Fruit fly (Drosophila melanogaster) whole organism, wandering third instar larva: ENCODE data around the gene HtrA2.
A peak's percentile ranks its signal among the peaks of the same experiment; 100 is the strongest.

Experiments
- Abd-B ChIP-seq: fragments of >200 bp; optimal IDR thresholded peaks from 2 replicates; lab custom pipeline; 2017; ENCODE audit warnings: missing biosample characterization, missing genetic modification characterization
- CG32264 ChIP-seq: fragments of 200-800 bp; sonication (Bioruptor generic); optimal IDR thresholded peaks from 2 replicates; lab custom pipeline; 2016; ENCODE audit warnings: missing biosample characterization, missing genetic modification characterization
- CG9705 ChIP-seq: fragments of 200-800 bp; sonication (Bioruptor generic); optimal IDR thresholded peaks from 2 replicates; lab custom pipeline; 2018; ENCODE audit warnings: missing biosample characterization, mild to moderate bottlenecking, missing genetic modification characterization
- CrebA ChIP-seq: fragments of 200-800 bp; sonication (Bioruptor generic); optimal IDR thresholded peaks from 2 replicates; lab custom pipeline; 2016; ENCODE audit warnings: missing biosample characterization, mild to moderate bottlenecking, missing genetic modification characterization, borderline replicate concordance
- Dfd ChIP-seq: fragments of >200 bp; optimal IDR thresholded peaks from 2 replicates; lab custom pipeline; 2017; ENCODE audit warnings: missing biosample characterization, missing genetic modification characterization
- Dif ChIP-seq: fragments of 200-275, 200-300 bp; sonication (Bioruptor generic); optimal IDR thresholded peaks from 2 replicates; lab custom pipeline; 2018; ENCODE audit warnings: missing biosample characterization, missing genetic modification characterization; ENCODE audit not compliant: partially characterized antibody
- GATAd ChIP-seq: sonication (Bioruptor generic); optimal IDR thresholded peaks from 2 replicates; lab custom pipeline; 2016; ENCODE audit warnings: missing biosample characterization, missing genetic modification characterization
- HLH106 ChIP-seq: fragments of 200-800 bp; optimal IDR thresholded peaks from 3 replicates; lab custom pipeline; 2019; ENCODE audit warnings: missing biosample characterization, mild to moderate bottlenecking, missing genetic modification characterization, moderate library complexity
- Hnf4 ChIP-seq: fragments of 200-800 bp; sonication (Bioruptor generic); optimal IDR thresholded peaks from 2 replicates; lab custom pipeline; 2016; ENCODE audit warnings: missing biosample characterization, mild to moderate bottlenecking, missing genetic modification characterization
- Hr78 ChIP-seq: fragments of >200 bp; optimal IDR thresholded peaks from 2 replicates; lab custom pipeline; 2017; ENCODE audit warnings: missing biosample characterization, missing genetic modification characterization
- Hr83 ChIP-seq: fragments of 200-300 bp; sonication (Bioruptor generic); optimal IDR thresholded peaks from 2 replicates; lab custom pipeline; 2016; ENCODE audit warnings: missing biosample characterization, mild to moderate bottlenecking, missing genetic modification characterization, moderate library complexity; ENCODE audit not compliant: poor library complexity, severe bottlenecking
- Jra ChIP-seq: sonication (Bioruptor generic); optimal IDR thresholded peaks from 2 replicates; lab custom pipeline; 2016; ENCODE audit warnings: missing biosample characterization, missing genetic modification characterization
- Mio ChIP-seq: sonication (Bioruptor generic); optimal IDR thresholded peaks from 2 replicates; lab custom pipeline; 2016; ENCODE audit warnings: missing biosample characterization, missing genetic modification characterization
- Myc ChIP-seq: fragments of >200 bp; optimal IDR thresholded peaks from 2 replicates; lab custom pipeline; 2017
- N ChIP-seq: fragments of >200 bp; optimal IDR thresholded peaks from 2 replicates; lab custom pipeline; 2018; ENCODE audit warnings: missing biosample characterization, missing external identifiers, missing genetic modification characterization
- OdsH ChIP-seq: fragments of 200-800 bp; sonication (Bioruptor generic); optimal IDR thresholded peaks from 2 replicates; lab custom pipeline; 2016; ENCODE audit warnings: missing biosample characterization, mild to moderate bottlenecking, missing genetic modification characterization
- Rel ChIP-seq, 2 experiments: fragments of 200-800 bp; sonication (Bioruptor generic) in 1 of 2; optimal IDR thresholded peaks; 2 replicates in 1 of 2; 3 replicates in 1 of 2; lab custom pipeline; 2016 to 2019; ENCODE audit warnings: mild to moderate bottlenecking in 2 of 2, missing biosample characterization in 2 of 2, missing genetic modification characterization in 2 of 2, moderate library complexity in 1 of 2
- Sp1 ChIP-seq: fragments of 200-800 bp; sonication (Bioruptor generic); optimal IDR thresholded peaks from 3 replicates; lab custom pipeline; 2019; ENCODE audit warnings: missing biosample characterization, mild to moderate bottlenecking, missing genetic modification characterization, moderate library complexity
- Vsx2 ChIP-seq: fragments of 200-300, 225-300 bp; sonication (Bioruptor generic); optimal IDR thresholded peaks from 2 replicates; lab custom pipeline; 2018; ENCODE audit warnings: missing biosample characterization, missing genetic modification characterization; ENCODE audit not compliant: partially characterized antibody
- br ChIP-seq: fragments of 200-800 bp; sonication (Bioruptor generic); optimal IDR thresholded peaks from 2 replicates; lab custom pipeline; 2016; ENCODE audit warnings: missing biosample characterization, missing genetic modification characterization
- brk ChIP-seq: fragments of 200-800 bp; sonication (Bioruptor generic); optimal IDR thresholded peaks from 2 replicates; lab custom pipeline; 2016; ENCODE audit warnings: missing biosample characterization, mild to moderate bottlenecking, missing genetic modification characterization
- dl ChIP-seq, 2 experiments: fragments of 175-275, 200-275 bp in 1 of 2; fragments of 200-275 bp in 1 of 2; sonication (Bioruptor generic); optimal IDR thresholded peaks; lab custom pipeline; 2018; ENCODE audit warnings: mild to moderate bottlenecking in 2 of 2, missing biosample characterization in 2 of 2, missing genetic modification characterization in 2 of 2, moderate library complexity in 2 of 2; ENCODE audit not compliant: partially characterized antibody in 2 of 2, insufficient read depth in 1 of 2
- dmrt93B ChIP-seq: fragments of 200-800 bp; sonication (Bioruptor generic); optimal IDR thresholded peaks from 2 replicates; lab custom pipeline; 2018; ENCODE audit warnings: missing biosample characterization, mild to moderate bottlenecking, missing genetic modification characterization
- dsf ChIP-seq: sonication (Bioruptor generic); optimal IDR thresholded peaks from 2 replicates; lab custom pipeline; 2016; ENCODE audit warnings: missing biosample characterization, missing genetic modification characterization, borderline replicate concordance
- ey ChIP-seq: fragments of 200-800 bp; sonication (Bioruptor generic); optimal IDR thresholded peaks from 2 replicates; lab custom pipeline; 2016; ENCODE audit warnings: missing biosample characterization, missing genetic modification characterization
- foxo ChIP-seq, 2 experiments: fragments of 200-800 bp; sonication (Bioruptor generic); optimal IDR thresholded peaks; 2 replicates in 1 of 2; 3 replicates in 1 of 2; lab custom pipeline; 2016 to 2017; ENCODE audit warnings: missing biosample characterization in 2 of 2, missing genetic modification characterization in 2 of 2
- fru ChIP-seq: fragments of 200-800 bp; sonication (Bioruptor generic); optimal IDR thresholded peaks from 3 replicates; lab custom pipeline; 2016; ENCODE audit warnings: missing biosample characterization, mild to moderate bottlenecking, missing genetic modification characterization
- h ChIP-seq: fragments of 200-800 bp; sonication (Bioruptor generic); optimal IDR thresholded peaks from 3 replicates; lab custom pipeline; 2016; ENCODE audit warnings: missing biosample characterization, mild to moderate bottlenecking, missing genetic modification characterization
- jim ChIP-seq: fragments of 175-275, 200-325 bp; sonication (Bioruptor generic); optimal IDR thresholded peaks from 2 replicates; lab custom pipeline; 2016; ENCODE audit warnings: missing biosample characterization, mild to moderate bottlenecking, missing genetic modification characterization
- pan ChIP-seq: fragments of >200 bp; optimal IDR thresholded peaks from 2 replicates; lab custom pipeline; 2017
- psq ChIP-seq: fragments of 200-800 bp; sonication (Bioruptor generic); optimal IDR thresholded peaks from 3 replicates; lab custom pipeline; 2017; ENCODE audit warnings: missing biosample characterization, mild to moderate bottlenecking, missing genetic modification characterization, moderate library complexity
- rgr ChIP-seq: fragments of 200-800 bp; sonication (Bioruptor generic); optimal IDR thresholded peaks from 3 replicates; lab custom pipeline; 2016; ENCODE audit warnings: missing biosample characterization, mild to moderate bottlenecking, missing genetic modification characterization
- sage ChIP-seq: fragments of 200-800 bp; sonication (Bioruptor generic); optimal IDR thresholded peaks from 2 replicates; lab custom pipeline; 2016; ENCODE audit warnings: missing biosample characterization, mild to moderate bottlenecking, missing genetic modification characterization
- sv ChIP-seq: fragments of 200-800 bp; sonication (Bioruptor generic); optimal IDR thresholded peaks from 3 replicates; lab custom pipeline; 2016; ENCODE audit warnings: missing biosample characterization, missing genetic modification characterization
- tai ChIP-seq: sonication (Bioruptor generic); optimal IDR thresholded peaks from 2 replicates; lab custom pipeline; 2016; ENCODE audit warnings: missing biosample characterization, missing genetic modification characterization
- usp ChIP-seq: fragments of >200 bp; optimal IDR thresholded peaks from 2 replicates; lab custom pipeline; 2017; ENCODE audit warnings: missing biosample characterization, missing genetic modification characterization
- woc ChIP-seq: sonication (Bioruptor generic); optimal IDR thresholded peaks from 2 replicates; lab custom pipeline; 2016; ENCODE audit warnings: missing biosample characterization, mild to moderate bottlenecking, missing genetic modification characterization

Gene HtrA2

DNA sequence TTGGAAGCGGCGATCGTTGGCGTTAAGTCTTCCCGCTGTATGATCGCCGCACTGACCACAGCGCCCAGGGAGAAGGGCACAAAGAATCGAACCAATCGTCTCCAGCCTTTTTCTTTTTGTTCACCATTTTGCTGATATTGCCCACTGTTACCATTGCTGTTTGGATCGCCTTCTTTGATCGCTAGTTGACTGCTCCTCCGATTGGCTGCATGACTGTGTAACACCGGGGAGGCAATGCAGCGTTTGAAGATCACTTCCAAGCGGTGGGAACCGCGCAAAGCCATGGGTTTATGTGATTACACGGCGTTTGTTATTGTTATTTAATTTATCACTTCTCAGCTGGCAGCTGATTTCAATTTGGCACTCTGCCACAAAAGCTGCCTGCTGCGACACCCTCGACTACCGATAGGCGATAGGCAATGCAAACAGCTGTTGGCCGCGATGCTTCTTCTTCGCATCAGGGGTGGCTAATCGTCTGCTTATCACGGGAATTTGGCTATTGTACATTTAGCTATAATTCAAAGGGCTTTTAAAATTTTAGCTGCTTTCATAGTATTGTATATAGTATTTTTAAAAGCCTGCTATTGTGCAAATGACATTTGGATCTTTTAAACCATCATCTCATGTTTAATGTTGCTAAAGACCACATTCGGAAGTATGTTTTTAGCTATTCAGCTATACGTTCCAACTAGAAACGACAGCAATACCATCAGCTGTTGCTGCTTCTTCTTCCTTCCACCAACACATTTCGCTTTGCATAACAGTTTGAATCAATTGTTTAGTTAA, at the start of gene HtrA2, which contains the start of gene mRpL11:
Gene HtrA2 (minus strand): TSS at position 590 of the 786 bp plus-strand sequence.
Gene mRpL11 (plus strand): TSS at position 716 of the 786 bp plus-strand sequence.
- TF ChIP-seq Mio (GFP tag; lab: Kevin White, UChicago) (no peak), ey (GFP tag; lab: Kevin White, UChicago) (peak; percentile 58), foxo (GFP tag; optimal IDR thresholded peaks at IDR 0.05; lab: Kevin White, UChicago) (peak in 1 of 2 experiments; percentile 41), woc (GFP tag; lab: Kevin White, UChicago) (peak; percentile 95), jim (no peak), dmrt93B (no peak), N (GFP tag; lab: Kevin White, UChicago) (no peak), dsf (no peak), sv (peak; percentile 41), HLH106 (tag; lab: Kevin White, UChicago) (no peak), dl (GFP tag; optimal IDR thresholded peaks at IDR 0.05; lab: Kevin White, UChicago; ENCODE audit: insufficient read depth in 1 of 2, partially characterized antibody in 2 of 2) (peak in 1 of 2 experiments; percentile 16), sage (GFP tag; lab: Kevin White, UChicago) (no peak), OdsH (no peak), h (GFP tag; lab: Kevin White, UChicago) (peak; percentile 63), Dif (GFP tag; lab: Kevin White, UChicago) (peak; percentile 83), Myc (peak; percentile 100), CG9705 (GFP tag; lab: Kevin White, UChicago) (peak; percentile 37), fru (GFP tag; lab: Kevin White, UChicago) (peak; percentile 32), usp (GFP tag; lab: Kevin White, UChicago) (no peak), Vsx2 (GFP tag; lab: Kevin White, UChicago) (peak; percentile 54), Hnf4 (GFP tag; lab: Kevin White, UChicago) (peak; percentile 55), Hr78 (no peak), Abd-B (no peak), rgr (no peak), CG32264 (GFP tag; lab: Kevin White, UChicago) (no peak), Dfd (GFP tag; lab: Kevin White, UChicago) (no peak), pan (no peak), psq (GFP tag; lab: Kevin White, UChicago) (peak; percentile 21), Hr83 (GFP tag; lab: Kevin White, UChicago) (peak; percentile 41), Rel (GFP tag; optimal IDR thresholded peaks at IDR 0.05; lab: Kevin White, UChicago) (no peak), Rel (tag; optimal IDR thresholded peaks at IDR 0.05; lab: Kevin White, UChicago) (no peak), Jra (GFP tag; lab: Kevin White, UChicago) (no peak), Sp1 (no peak), CrebA (GFP tag; lab: Kevin White, UChicago) (no peak), tai (GFP tag; lab: Kevin White, UChicago) (no peak), GATAd (GFP tag; lab: Kevin White, UChicago) (no peak), br (GFP tag; lab: Kevin White, UChicago) (peak; percentile 65), brk (no peak)

DNA sequence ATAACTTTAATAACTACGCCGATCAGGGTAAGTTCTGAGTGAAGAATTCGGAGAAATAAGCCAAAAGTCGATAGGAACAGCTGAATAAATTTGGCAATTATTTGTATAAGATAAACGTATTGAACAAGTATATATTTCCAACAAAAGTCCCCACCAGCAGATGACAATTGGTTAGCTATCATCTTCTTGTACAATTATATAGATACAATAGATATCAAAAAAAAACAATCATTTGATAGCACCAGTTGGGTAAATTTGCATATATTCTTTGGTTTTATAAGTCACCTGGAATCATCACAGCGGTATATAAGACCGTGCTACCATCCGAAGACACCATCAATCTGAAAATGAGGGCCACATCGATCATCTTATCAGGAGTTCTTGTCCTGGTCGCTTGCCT, 49.1 kb upstream of the HtrA2 start, which contains the start of gene Jig:
Gene Jig (plus strand): TSS at position 301 of the 400 bp plus-strand sequence.
- TF ChIP-seq dl (GFP tag; optimal IDR thresholded peaks at IDR 0.05; lab: Kevin White, UChicago; ENCODE audit: insufficient read depth in 1 of 2, partially characterized antibody in 2 of 2): no peak
- no peak for TF ChIP-seq foxo (GFP tag; optimal IDR thresholded peaks at IDR 0.05; lab: Kevin White, UChicago)
- no peak for TF ChIP-seq OdsH
- TF ChIP-seq Vsx2 (GFP tag; lab: Kevin White, UChicago): no peak
- TF ChIP-seq br (GFP tag; lab: Kevin White, UChicago): no peak
- TF ChIP-seq ey (GFP tag; lab: Kevin White, UChicago): no peak
- TF ChIP-seq rgr: no peak
- no peak for TF ChIP-seq Jra (GFP tag; lab: Kevin White, UChicago)
- no peak for TF ChIP-seq CG32264 (GFP tag; lab: Kevin White, UChicago)
- TF ChIP-seq Abd-B: no peak
- TF ChIP-seq sage (GFP tag; lab: Kevin White, UChicago): no peak
- TF ChIP-seq Dfd (GFP tag; lab: Kevin White, UChicago): no peak
- no peak for TF ChIP-seq fru (GFP tag; lab: Kevin White, UChicago)
- TF ChIP-seq Mio (GFP tag; lab: Kevin White, UChicago): no peak
- no peak for TF ChIP-seq psq (GFP tag; lab: Kevin White, UChicago)
- TF ChIP-seq Hnf4 (GFP tag; lab: Kevin White, UChicago): no peak
- no peak for TF ChIP-seq h (GFP tag; lab: Kevin White, UChicago)
- no peak for TF ChIP-seq Hr83 (GFP tag; lab: Kevin White, UChicago)
- TF ChIP-seq, all 38 proteins: peak for 0
